Worm (Caenorhabditis elegans) whole organism, L4 larva: ENCODE measurements around the gene H19J13.2.

Experiments used
- aha-1 ChIP-seq: fragments of 150-350 bp; peaks from one replicate; lab custom pipeline; 2014; ENCODE audit warnings: missing biosample characterization, missing genetic modification characterization
- ceh-20 ChIP-seq: fragments of 200-800 bp; sonication (Bioruptor generic); IDR thresholded peaks from 2 replicates; pipeline ENCODE4 v1.3.6; 2022; ENCODE audit warnings: missing genetic modification reagents, missing genetic modification characterization, missing compliant biosample characterization
- lin-38 ChIP-seq: fragments of 200-800 bp; sonication (Bioruptor generic); IDR thresholded peaks from 2 replicates; pipeline ENCODE4 v1.3.6; 2022; ENCODE audit warnings: missing genetic modification reagents, missing genetic modification characterization, missing compliant biosample characterization
- unc-39 ChIP-seq: sonication (generic microtip); optimal IDR thresholded peaks from 2 replicates; lab custom pipeline; 2017; ENCODE audit warnings: missing biosample characterization, missing genetic modification characterization

DNA sequence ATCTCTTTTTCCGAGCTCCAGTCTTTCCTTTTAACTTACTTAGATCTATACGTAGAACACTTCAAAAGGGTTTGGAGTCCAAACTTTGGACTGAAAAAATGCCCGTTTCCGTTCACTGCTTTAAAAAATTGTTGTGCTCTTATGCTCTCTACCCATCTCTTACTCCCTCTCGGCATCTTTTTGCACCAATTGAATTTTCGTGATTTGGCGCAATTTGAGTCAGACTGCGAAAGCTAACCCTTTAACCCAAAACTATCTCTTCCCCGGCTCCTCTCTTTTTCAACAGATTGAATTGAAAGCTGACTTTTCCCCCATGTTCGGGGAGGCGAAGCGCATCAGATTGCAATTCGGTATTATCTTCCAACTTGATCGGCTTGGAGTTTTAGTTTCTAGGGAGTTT, 21.6 kb downstream of the H19J13.2 start:
- no peak for TF ChIP-seq ceh-20 (GFP tag; lab: Robert Waterston, UW)
- TF ChIP-seq lin-38 = no peak
- TF ChIP-seq unc-39 (tag; lab: Kevin White, UChicago) = no peak
- TF ChIP-seq aha-1 (tag; lab: Kevin White, UChicago) = no peak
